Fruit fly (Drosophila melanogaster): ENCODE data around the gene CG6171.

CG6171 gene

dm6 chr3R:15319912-15320746 lies 43.5 kb downstream of the CG6171 start, which contains the start of the genes CG6276 and CG44040 (continued):
- TF ChIP-seq ems (GFP tag; optimal IDR thresholded peaks at IDR 0.05) (peak; percentile 38), CG7786 (GFP tag; optimal IDR thresholded peaks at IDR 0.05) (peak; percentile 34), CG6854 (GFP tag; optimal IDR thresholded peaks at IDR 0.05) (no peak), Xbp1 (GFP tag; optimal IDR thresholded peaks at IDR 0.05) (peak; percentile 35), CG4820 (GFP tag; optimal IDR thresholded peaks at IDR 0.05) (peak; percentile 99), D19B (GFP tag; optimal IDR thresholded peaks at IDR 0.05) (peak; percentile 4), CG7928 (GFP tag; optimal IDR thresholded peaks at IDR 0.05) (no peak), CG4360 (GFP tag; IDR thresholded peaks at IDR 0.05) (no peak), CG14050 (GFP tag; IDR thresholded peaks at IDR 0.05) (0 out of 3 replicates have a peak, but pooled peaks have one; percentile 30), Hsf (GFP tag; optimal IDR thresholded peaks at IDR 0.05) (peak; percentile 33), CG17361 (GFP tag; IDR thresholded peaks at IDR 0.05) (peak; percentile 67), dysf (GFP tag; IDR thresholded peaks at IDR 0.05) (peak; percentile 45; the same call in 1 of the 3 replicates), CG18764 (GFP tag; optimal IDR thresholded peaks at IDR 0.05) (no peak), CG17802 (tag; optimal IDR thresholded peaks at IDR 0.05) (no peak), Atf-2 (GFP tag; optimal IDR thresholded peaks at IDR 0.05) (no peak), ase (GFP tag; IDR thresholded peaks at IDR 0.05) (peak; percentile 10; the same call in 1 of the 3 replicates), dmrt99B (tag; optimal IDR thresholded peaks at IDR 0.05) (no peak), lola (GFP tag; optimal IDR thresholded peaks at IDR 0.05) (peak in 1 of 3 experiments; percentile 19), Rfx (GFP tag; IDR thresholded peaks at IDR 0.05) (peak; percentile 65), CG1603 (tag; optimal IDR thresholded peaks at IDR 0.05) (peak; percentile 55), CG31365 (tag; optimal IDR thresholded peaks at IDR 0.05) (peak; percentile 17), crc (GFP tag; optimal IDR thresholded peaks at IDR 0.05) (peak; percentile 22), E2f2 (GFP tag; IDR thresholded peaks at IDR 0.05) (no peak), bowl (GFP tag; IDR thresholded peaks at IDR 0.05) (no peak), ham (GFP tag; IDR thresholded peaks at IDR 0.05) (no peak), tgo (GFP tag; IDR thresholded peaks at IDR 0.05) (no peak; the same call in 2 of the 3 replicates), CG12744 (GFP tag; optimal IDR thresholded peaks at IDR 0.05) (peak; percentile 34), her (GFP tag; optimal IDR thresholded peaks at IDR 0.05) (peak; percentile 4), Adf1 (GFP tag; IDR thresholded peaks at IDR 0.05) (0 out of 2 replicates have a peak, but pooled peaks have one; percentile 23), vfl (GFP tag; optimal IDR thresholded peaks at IDR 0.05) (peak; percentile 23), Fer2 (tag; optimal IDR thresholded peaks at IDR 0.05) (peak; percentile 24), sisA (GFP tag; IDR thresholded peaks at IDR 0.05) (no peak), CG12155 (GFP tag; optimal IDR thresholded peaks at IDR 0.05) (peak; percentile 5), CG34224 (GFP tag; IDR thresholded peaks at IDR 0.05; ENCODE audit: partially characterized antibody) (no peak), CG3407 (GFP tag; optimal IDR thresholded peaks at IDR 0.05) (no peak), eve (GFP tag; optimal IDR thresholded peaks at IDR 0.05) (no peak), row (GFP tag; IDR thresholded peaks at IDR 0.05) (peak; percentile 73), CG1529 (GFP tag; optimal IDR thresholded peaks at IDR 0.05) (no peak), CG8359 (GFP tag; optimal IDR thresholded peaks at IDR 0.05; ENCODE audit: borderline replicate concordance) (no peak), CG17829 (tag; optimal IDR thresholded peaks at IDR 0.05) (peak; percentile 18), dpn (GFP tag; optimal IDR thresholded peaks at IDR 0.05) (peak; percentile 43 to 44), CG11247 (GFP tag; IDR thresholded peaks at IDR 0.05) (0 out of 2 replicates have a peak, but pooled peaks have one; percentile 16), corto (GFP tag; optimal IDR thresholded peaks at IDR 0.05) (no peak), CG30403 (GFP tag; optimal IDR thresholded peaks at IDR 0.05) (peak; percentile 70), CG42726 (GFP tag; IDR thresholded peaks at IDR 0.05; ENCODE audit: partially characterized antibody) (no peak), slp2 (GFP tag; optimal IDR thresholded peaks at IDR 0.05) (no peak), Sry-δ (GFP tag; optimal IDR thresholded peaks at IDR 0.05) (peak; percentile 15), CG11085 (GFP tag; IDR thresholded peaks at IDR 0.05) (no peak), gfzf (GFP tag; optimal IDR thresholded peaks at IDR 0.05) (no peak)

Data from whole organism, embryonic.